Fruit fly (Drosophila melanogaster) Kc167 (cell line): ENCODE results near the gene CG3961.

Source experiments
- Myc ChIP-seq: fragments of >200 bp; optimal IDR thresholded peaks from 2 replicates; lab custom pipeline; 2017; ENCODE audit warnings: missing external identifiers
- Sin3A ChIP-seq: fragments of >200 bp; optimal IDR thresholded peaks from 2 replicates; lab custom pipeline; 2018; ENCODE audit warnings: missing external identifiers
- h ChIP-seq: fragments of >200 bp; optimal IDR thresholded peaks from 3 replicates; lab custom pipeline; 2018; ENCODE audit warnings: missing external identifiers
- insv ChIP-seq: fragments of >200 bp; optimal IDR thresholded peaks from 3 replicates; lab custom pipeline; 2018; ENCODE audit warnings: missing external identifiers
- psq ChIP-seq: fragments of >200 bp; optimal IDR thresholded peaks from 2 replicates; lab custom pipeline; 2017; ENCODE audit warnings: missing external identifiers
- ttk ChIP-seq: sonication (Bioruptor generic); optimal IDR thresholded peaks from 2 replicates; lab custom pipeline; 2017; ENCODE audit warnings: missing external identifiers

- no peak for TF ChIP-seq Myc
- TF ChIP-seq h, result no peak
- no peak for TF ChIP-seq ttk (lab: Kevin White, UChicago)
- TF ChIP-seq psq, result no peak
- TF ChIP-seq insv (lab: Kevin White, UChicago), result no peak
- no peak for TF ChIP-seq Sin3A
These were observed 22.8 kb downstream of the CG3961 start, which contains the start of gene Dysb for dm6 chr3L:18867521-18867920.
